Fruit fly (Drosophila melanogaster) whole organism, wandering third instar larva: ENCODE measurements around the gene Tsp66E.

Experiments used
- Abd-B ChIP-seq: fragments of >200 bp; optimal IDR thresholded peaks from 2 replicates; lab custom pipeline; 2017; ENCODE audit warnings: missing biosample characterization, missing genetic modification characterization
- CG32264 ChIP-seq: fragments of 200-800 bp; sonication (Bioruptor generic); optimal IDR thresholded peaks from 2 replicates; lab custom pipeline; 2016; ENCODE audit warnings: missing biosample characterization, missing genetic modification characterization
- CG9705 ChIP-seq: fragments of 200-800 bp; sonication (Bioruptor generic); optimal IDR thresholded peaks from 2 replicates; lab custom pipeline; 2018; ENCODE audit warnings: missing biosample characterization, mild to moderate bottlenecking, missing genetic modification characterization
- CrebA ChIP-seq: fragments of 200-800 bp; sonication (Bioruptor generic); optimal IDR thresholded peaks from 2 replicates; lab custom pipeline; 2016; ENCODE audit warnings: missing biosample characterization, mild to moderate bottlenecking, missing genetic modification characterization, borderline replicate concordance
- Dfd ChIP-seq: fragments of >200 bp; optimal IDR thresholded peaks from 2 replicates; lab custom pipeline; 2017; ENCODE audit warnings: missing biosample characterization, missing genetic modification characterization
- Dif ChIP-seq: fragments of 200-275, 200-300 bp; sonication (Bioruptor generic); optimal IDR thresholded peaks from 2 replicates; lab custom pipeline; 2018; ENCODE audit warnings: missing biosample characterization, missing genetic modification characterization; ENCODE audit not compliant: partially characterized antibody
- GATAd ChIP-seq: sonication (Bioruptor generic); optimal IDR thresholded peaks from 2 replicates; lab custom pipeline; 2016; ENCODE audit warnings: missing biosample characterization, missing genetic modification characterization
- HLH106 ChIP-seq: fragments of 200-800 bp; optimal IDR thresholded peaks from 3 replicates; lab custom pipeline; 2019; ENCODE audit warnings: missing biosample characterization, mild to moderate bottlenecking, missing genetic modification characterization, moderate library complexity
- Hnf4 ChIP-seq: fragments of 200-800 bp; sonication (Bioruptor generic); optimal IDR thresholded peaks from 2 replicates; lab custom pipeline; 2016; ENCODE audit warnings: missing biosample characterization, mild to moderate bottlenecking, missing genetic modification characterization
- Hr78 ChIP-seq: fragments of >200 bp; optimal IDR thresholded peaks from 2 replicates; lab custom pipeline; 2017; ENCODE audit warnings: missing biosample characterization, missing genetic modification characterization
- Hr83 ChIP-seq: fragments of 200-300 bp; sonication (Bioruptor generic); optimal IDR thresholded peaks from 2 replicates; lab custom pipeline; 2016; ENCODE audit warnings: missing biosample characterization, mild to moderate bottlenecking, missing genetic modification characterization, moderate library complexity; ENCODE audit not compliant: poor library complexity, severe bottlenecking
- Jra ChIP-seq: sonication (Bioruptor generic); optimal IDR thresholded peaks from 2 replicates; lab custom pipeline; 2016; ENCODE audit warnings: missing biosample characterization, missing genetic modification characterization
- Mio ChIP-seq: sonication (Bioruptor generic); optimal IDR thresholded peaks from 2 replicates; lab custom pipeline; 2016; ENCODE audit warnings: missing biosample characterization, missing genetic modification characterization
- Myc ChIP-seq: fragments of >200 bp; optimal IDR thresholded peaks from 2 replicates; lab custom pipeline; 2017
- N ChIP-seq: fragments of >200 bp; optimal IDR thresholded peaks from 2 replicates; lab custom pipeline; 2018; ENCODE audit warnings: missing biosample characterization, missing external identifiers, missing genetic modification characterization
- OdsH ChIP-seq: fragments of 200-800 bp; sonication (Bioruptor generic); optimal IDR thresholded peaks from 2 replicates; lab custom pipeline; 2016; ENCODE audit warnings: missing biosample characterization, mild to moderate bottlenecking, missing genetic modification characterization
- Rel ChIP-seq, 2 experiments: fragments of 200-800 bp; sonication (Bioruptor generic) in 1 of 2; optimal IDR thresholded peaks; 2 replicates in 1 of 2; 3 replicates in 1 of 2; lab custom pipeline; 2016 to 2019; ENCODE audit warnings: mild to moderate bottlenecking in 2 of 2, missing biosample characterization in 2 of 2, missing genetic modification characterization in 2 of 2, moderate library complexity in 1 of 2
- Sp1 ChIP-seq: fragments of 200-800 bp; sonication (Bioruptor generic); optimal IDR thresholded peaks from 3 replicates; lab custom pipeline; 2019; ENCODE audit warnings: missing biosample characterization, mild to moderate bottlenecking, missing genetic modification characterization, moderate library complexity
- Vsx2 ChIP-seq: fragments of 200-300, 225-300 bp; sonication (Bioruptor generic); optimal IDR thresholded peaks from 2 replicates; lab custom pipeline; 2018; ENCODE audit warnings: missing biosample characterization, missing genetic modification characterization; ENCODE audit not compliant: partially characterized antibody
- br ChIP-seq: fragments of 200-800 bp; sonication (Bioruptor generic); optimal IDR thresholded peaks from 2 replicates; lab custom pipeline; 2016; ENCODE audit warnings: missing biosample characterization, missing genetic modification characterization
- brk ChIP-seq: fragments of 200-800 bp; sonication (Bioruptor generic); optimal IDR thresholded peaks from 2 replicates; lab custom pipeline; 2016; ENCODE audit warnings: missing biosample characterization, mild to moderate bottlenecking, missing genetic modification characterization
- dl ChIP-seq, 2 experiments: fragments of 175-275, 200-275 bp in 1 of 2; fragments of 200-275 bp in 1 of 2; sonication (Bioruptor generic); optimal IDR thresholded peaks; lab custom pipeline; 2018; ENCODE audit warnings: mild to moderate bottlenecking in 2 of 2, missing biosample characterization in 2 of 2, missing genetic modification characterization in 2 of 2, moderate library complexity in 2 of 2; ENCODE audit not compliant: partially characterized antibody in 2 of 2, insufficient read depth in 1 of 2
- ey ChIP-seq: fragments of 200-800 bp; sonication (Bioruptor generic); optimal IDR thresholded peaks from 2 replicates; lab custom pipeline; 2016; ENCODE audit warnings: missing biosample characterization, missing genetic modification characterization
- foxo ChIP-seq, 2 experiments: fragments of 200-800 bp; sonication (Bioruptor generic); optimal IDR thresholded peaks; 2 replicates in 1 of 2; 3 replicates in 1 of 2; lab custom pipeline; 2016 to 2017; ENCODE audit warnings: missing biosample characterization in 2 of 2, missing genetic modification characterization in 2 of 2
- fru ChIP-seq: fragments of 200-800 bp; sonication (Bioruptor generic); optimal IDR thresholded peaks from 3 replicates; lab custom pipeline; 2016; ENCODE audit warnings: missing biosample characterization, mild to moderate bottlenecking, missing genetic modification characterization
- h ChIP-seq: fragments of 200-800 bp; sonication (Bioruptor generic); optimal IDR thresholded peaks from 3 replicates; lab custom pipeline; 2016; ENCODE audit warnings: missing biosample characterization, mild to moderate bottlenecking, missing genetic modification characterization
- jim ChIP-seq: fragments of 175-275, 200-325 bp; sonication (Bioruptor generic); optimal IDR thresholded peaks from 2 replicates; lab custom pipeline; 2016; ENCODE audit warnings: missing biosample characterization, mild to moderate bottlenecking, missing genetic modification characterization
- pan ChIP-seq: fragments of >200 bp; optimal IDR thresholded peaks from 2 replicates; lab custom pipeline; 2017
- rgr ChIP-seq: fragments of 200-800 bp; sonication (Bioruptor generic); optimal IDR thresholded peaks from 3 replicates; lab custom pipeline; 2016; ENCODE audit warnings: missing biosample characterization, mild to moderate bottlenecking, missing genetic modification characterization
- sv ChIP-seq: fragments of 200-800 bp; sonication (Bioruptor generic); optimal IDR thresholded peaks from 3 replicates; lab custom pipeline; 2016; ENCODE audit warnings: missing biosample characterization, missing genetic modification characterization
- tai ChIP-seq: sonication (Bioruptor generic); optimal IDR thresholded peaks from 2 replicates; lab custom pipeline; 2016; ENCODE audit warnings: missing biosample characterization, missing genetic modification characterization
- usp ChIP-seq: fragments of >200 bp; optimal IDR thresholded peaks from 2 replicates; lab custom pipeline; 2017; ENCODE audit warnings: missing biosample characterization, missing genetic modification characterization
- woc ChIP-seq: sonication (Bioruptor generic); optimal IDR thresholded peaks from 2 replicates; lab custom pipeline; 2016; ENCODE audit warnings: missing biosample characterization, mild to moderate bottlenecking, missing genetic modification characterization

The Tsp66E gene

dm6 chr3L:8919678-8920077 lies 7.4 kb downstream of the Tsp66E start:
- TF ChIP-seq GATAd = no peak
- no peak for TF ChIP-seq HLH106
- no peak for TF ChIP-seq tai (GFP tag; lab: Kevin White, UChicago)
- TF ChIP-seq h = no peak
- TF ChIP-seq Jra (GFP tag; lab: Kevin White, UChicago) = no peak
- no peak for TF ChIP-seq Hr83 (GFP tag; lab: Kevin White, UChicago)
- no peak for TF ChIP-seq Dif (GFP tag; lab: Kevin White, UChicago)
- TF ChIP-seq Myc (lab: Kevin White, UChicago) = no peak
- no peak for TF ChIP-seq Rel (GFP tag; optimal IDR thresholded peaks at IDR 0.05; lab: Kevin White, UChicago)
- TF ChIP-seq Rel (tag; optimal IDR thresholded peaks at IDR 0.05; lab: Kevin White, UChicago) = no peak
- no peak for TF ChIP-seq CG9705 (GFP tag; lab: Kevin White, UChicago)

dm6 chr3L:8920710-8921109 lies 8.4 kb downstream of the Tsp66E start:
- TF ChIP-seq foxo (GFP tag; optimal IDR thresholded peaks at IDR 0.05; lab: Kevin White, UChicago) = peak in 1 of 2 experiments; percentile 35
- TF ChIP-seq tai (GFP tag; lab: Kevin White, UChicago) = no peak
- TF ChIP-seq h = peak; percentile 35
- TF ChIP-seq pan (lab: Kevin White, UChicago) = no peak
- no peak for TF ChIP-seq dl (GFP tag; optimal IDR thresholded peaks at IDR 0.05; lab: Kevin White, UChicago; ENCODE audit: insufficient read depth in 1 of 2, partially characterized antibody in 2 of 2)
- no peak for TF ChIP-seq Mio (GFP tag; lab: Kevin White, UChicago)
- no peak for TF ChIP-seq jim (GFP tag; lab: Kevin White, UChicago)
- TF ChIP-seq Rel (GFP tag; optimal IDR thresholded peaks at IDR 0.05; lab: Kevin White, UChicago) = no peak
- TF ChIP-seq Rel (tag; optimal IDR thresholded peaks at IDR 0.05; lab: Kevin White, UChicago) = no peak
- no peak for TF ChIP-seq Vsx2 (GFP tag; lab: Kevin White, UChicago)
- no peak for TF ChIP-seq Dif (GFP tag; lab: Kevin White, UChicago)
- TF ChIP-seq ey = peak; percentile 25
- TF ChIP-seq rgr (GFP tag; lab: Kevin White, UChicago) = peak; percentile 25
- peak; percentile 48 for TF ChIP-seq br (GFP tag; lab: Kevin White, UChicago)
- no peak for TF ChIP-seq CG9705 (GFP tag; lab: Kevin White, UChicago)
- TF ChIP-seq OdsH (GFP tag; lab: Kevin White, UChicago) = peak; percentile 14
- TF ChIP-seq Abd-B (GFP tag; lab: Kevin White, UChicago) = no peak
- TF ChIP-seq brk = no peak
- peak; percentile 1 for TF ChIP-seq HLH106
- peak; percentile 15 for TF ChIP-seq sv (GFP tag; lab: Kevin White, UChicago)
- no peak for TF ChIP-seq usp
- TF ChIP-seq Hr78 (GFP tag; lab: Kevin White, UChicago) = no peak
- peak; percentile 32 for TF ChIP-seq fru (GFP tag; lab: Kevin White, UChicago)
- no peak for TF ChIP-seq CrebA (GFP tag; lab: Kevin White, UChicago)
- no peak for TF ChIP-seq Hnf4 (GFP tag; lab: Kevin White, UChicago)
- TF ChIP-seq woc = no peak
- no peak for TF ChIP-seq Hr83 (GFP tag; lab: Kevin White, UChicago)

dm6 chr3L:8924417-8924913 lies 12.2 kb downstream of the Tsp66E start:
- TF ChIP-seq dl (GFP tag; optimal IDR thresholded peaks at IDR 0.05; lab: Kevin White, UChicago; ENCODE audit: insufficient read depth in 1 of 2, partially characterized antibody in 2 of 2) (no peak), ey (peak; percentile 25), Abd-B (GFP tag; lab: Kevin White, UChicago) (no peak), fru (GFP tag; lab: Kevin White, UChicago) (peak; percentile 4), Dfd (GFP tag; lab: Kevin White, UChicago) (no peak)

dm6 chr3L:8924999-8925398 lies 12.7 kb downstream of the Tsp66E start:
- TF ChIP-seq usp (no peak), Dif (GFP tag; lab: Kevin White, UChicago) (no peak), tai (GFP tag; lab: Kevin White, UChicago) (no peak), woc (no peak), Sp1 (GFP tag; lab: Kevin White, UChicago) (no peak), N (GFP tag; lab: Kevin White, UChicago) (no peak), Jra (GFP tag; lab: Kevin White, UChicago) (no peak), h (no peak), Rel (GFP tag; optimal IDR thresholded peaks at IDR 0.05; lab: Kevin White, UChicago) (no peak), Rel (tag; optimal IDR thresholded peaks at IDR 0.05; lab: Kevin White, UChicago) (no peak), dl (GFP tag; optimal IDR thresholded peaks at IDR 0.05; lab: Kevin White, UChicago; ENCODE audit: insufficient read depth in 1 of 2, partially characterized antibody in 2 of 2) (no peak), Abd-B (GFP tag; lab: Kevin White, UChicago) (no peak), br (GFP tag; lab: Kevin White, UChicago) (no peak), fru (GFP tag; lab: Kevin White, UChicago) (no peak), CG32264 (GFP tag; lab: Kevin White, UChicago) (no peak), CrebA (GFP tag; lab: Kevin White, UChicago) (no peak), GATAd (no peak), brk (no peak), Hr78 (GFP tag; lab: Kevin White, UChicago) (no peak)
